Worm (Caenorhabditis elegans) whole organism, early embryonic: ENCODE measurements around the gene lsy-12.

Experiments used
- B0310.2 ChIP-seq: sonication (generic microtip); optimal IDR thresholded peaks from 2 replicates; lab custom pipeline; 2016; ENCODE audit warnings: mild to moderate bottlenecking, missing genetic modification characterization, missing compliant biosample characterization
- F13C5.2 ChIP-seq: sonication (generic microtip); optimal IDR thresholded peaks from 2 replicates; lab custom pipeline; 2017; ENCODE audit warnings: mild to moderate bottlenecking, missing genetic modification characterization, inconsistent platforms, missing compliant biosample characterization
- aly-1 ChIP-seq: sonication (generic microtip); optimal IDR thresholded peaks from 2 replicates; lab custom pipeline; 2016; ENCODE audit warnings: missing genetic modification characterization, missing compliant biosample characterization
- ama-1 ChIP-seq: fragments of 150-350 bp; optimal IDR thresholded peaks from 2 replicates; lab custom pipeline; 2014
- ceh-13 ChIP-seq: fragments of 200-800 bp; sonication (Bioruptor generic); optimal IDR thresholded peaks from 2 replicates; lab custom pipeline; 2018; ENCODE audit warnings: mild to moderate bottlenecking, missing genetic modification characterization, missing compliant biosample characterization
- ceh-36 ChIP-seq: sonication (generic microtip); optimal IDR thresholded peaks from 2 replicates; lab custom pipeline; 2016; ENCODE audit warnings: missing genetic modification characterization, inconsistent platforms, missing compliant biosample characterization
- ets-7 ChIP-seq: sonication (generic microtip); optimal IDR thresholded peaks from 2 replicates; lab custom pipeline; 2016; ENCODE audit warnings: missing genotype, missing genetic modification characterization, missing compliant biosample characterization
- flt-1 ChIP-seq: fragments of 200-800 bp; sonication (Bioruptor generic); IDR thresholded peaks from 2 replicates; pipeline ENCODE4 v1.3.6; 2022; ENCODE audit warnings: missing genetic modification characterization, missing compliant biosample characterization
- hmbx-1 ChIP-seq: sonication (generic microtip); optimal IDR thresholded peaks from 2 replicates; lab custom pipeline; 2016; ENCODE audit warnings: mild to moderate bottlenecking, missing genetic modification characterization, missing compliant biosample characterization
- hmg-4 ChIP-seq: fragments of 200-800 bp; sonication (Bioruptor generic); optimal IDR thresholded peaks from 2 replicates; lab custom pipeline; 2018; ENCODE audit warnings: mild to moderate bottlenecking, missing genetic modification characterization, missing compliant biosample characterization
- hnd-1 ChIP-seq: sonication (generic microtip); optimal IDR thresholded peaks from 2 replicates; lab custom pipeline; 2016; ENCODE audit warnings: missing genetic modification characterization, missing compliant biosample characterization
- pes-1 ChIP-seq: fragments of 200-800 bp; sonication (Bioruptor generic); IDR thresholded peaks from 2 replicates; pipeline ENCODE4 v1.3.6; 2022; ENCODE audit warnings: missing genetic modification reagents, missing genetic modification characterization, missing compliant biosample characterization
- scrt-1 ChIP-seq: fragments of 200-800 bp; sonication (Bioruptor generic); IDR thresholded peaks from 2 replicates; pipeline ENCODE4 v1.3.6; 2022; ENCODE audit warnings: missing genetic modification characterization, missing compliant biosample characterization
- sea-1 ChIP-seq: fragments of 200-800 bp; sonication (Bioruptor generic); conservative IDR thresholded peaks from 2 replicates; pipeline ENCODE4 v1.3.6; 2022; ENCODE audit warnings: missing genetic modification characterization, missing compliant biosample characterization
- tbx-11 ChIP-seq: fragments of 200-800 bp; sonication (Bioruptor generic); IDR thresholded peaks from 2 replicates; pipeline ENCODE4 v1.3.6; 2022; ENCODE audit warnings: missing genetic modification characterization, missing compliant biosample characterization
- tbx-37 ChIP-seq: fragments of 200-800 bp; sonication (Bioruptor generic); conservative IDR thresholded peaks from 2 replicates; pipeline ENCODE4 v1.3.6; 2022; ENCODE audit warnings: missing genetic modification reagents, missing genetic modification characterization, missing compliant biosample characterization
- tra-4 ChIP-seq: sonication (generic microtip); optimal IDR thresholded peaks from 2 replicates; lab custom pipeline; 2017; ENCODE audit warnings: missing genetic modification characterization, missing compliant biosample characterization

lsy-12 gene

DNA sequence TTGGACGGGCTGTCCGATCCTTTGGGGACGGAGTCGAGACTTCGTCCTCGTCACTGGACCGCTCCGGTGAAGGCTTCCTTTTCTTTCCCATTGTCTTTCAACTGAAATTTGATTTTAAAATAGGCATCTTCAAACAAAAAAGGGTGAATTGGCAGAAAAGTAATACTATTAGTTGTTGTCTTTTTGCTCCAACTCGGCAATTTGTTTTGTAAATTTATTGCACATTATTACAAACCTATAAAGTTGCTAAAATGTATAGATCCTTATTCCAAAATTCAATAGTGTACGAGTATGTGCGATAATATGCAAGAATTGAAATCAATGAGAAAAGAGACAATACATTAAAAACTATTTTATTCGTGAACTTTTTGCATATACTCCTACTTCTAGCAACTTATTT lies at the start of gene lsy-12:
TSS of gene lsy-12 (minus strand) at position 101 of the 400 bp plus-strand sequence.
- TF ChIP-seq ceh-36 (tag; lab: Kevin White, UChicago) (no peak), ama-1 (lab: Kevin White, UChicago) (no peak), flt-1 (GFP tag; lab: Robert Waterston, UW) (no peak), hmg-4 (GFP tag; lab: Kevin White, UChicago) (no peak), aly-1 (tag; lab: Kevin White, UChicago) (no peak), pes-1 (GFP tag; lab: Robert Waterston, UW) (no peak), F13C5.2 (no peak), tbx-11 (no peak), ets-7 (no peak), tbx-37 (GFP tag; lab: Robert Waterston, UW) (no peak)

DNA sequence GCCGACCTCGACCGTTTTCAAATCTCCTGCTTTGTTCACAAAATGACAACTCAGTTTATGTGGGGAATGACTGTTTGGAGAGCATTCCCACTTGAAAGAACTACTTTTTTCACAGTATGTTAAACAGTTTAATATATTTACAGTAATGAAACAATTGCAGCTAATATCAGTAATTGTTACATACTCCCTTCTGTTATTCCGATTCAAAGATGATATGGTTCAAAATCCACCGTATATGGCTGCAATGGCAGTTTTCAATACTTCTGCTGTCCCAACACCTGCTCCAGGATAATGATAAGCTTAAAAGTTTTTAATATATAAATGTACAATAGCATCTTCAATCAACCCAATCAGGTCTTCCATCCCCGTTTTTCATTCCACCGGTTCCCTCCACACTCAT lies 47.4 kb upstream of the lsy-12 start:
- no peak for TF ChIP-seq aly-1 (tag; lab: Kevin White, UChicago)
- no peak for TF ChIP-seq B0310.2 (tag; lab: Kevin White, UChicago)
- TF ChIP-seq ets-7: no peak
- no peak for TF ChIP-seq tbx-11
- no peak for TF ChIP-seq hnd-1 (tag; lab: Kevin White, UChicago)
- TF ChIP-seq ama-1 (lab: Kevin White, UChicago): no peak
- TF ChIP-seq ceh-36 (tag; lab: Kevin White, UChicago): no peak
- TF ChIP-seq hmg-4 (GFP tag; lab: Kevin White, UChicago): no peak
- no peak for TF ChIP-seq tra-4 (tag; lab: Kevin White, UChicago)
- TF ChIP-seq scrt-1: no peak
- TF ChIP-seq flt-1 (GFP tag; lab: Robert Waterston, UW): no peak
- TF ChIP-seq tbx-37 (GFP tag; lab: Robert Waterston, UW): no peak
- no peak for TF ChIP-seq hmbx-1

DNA sequence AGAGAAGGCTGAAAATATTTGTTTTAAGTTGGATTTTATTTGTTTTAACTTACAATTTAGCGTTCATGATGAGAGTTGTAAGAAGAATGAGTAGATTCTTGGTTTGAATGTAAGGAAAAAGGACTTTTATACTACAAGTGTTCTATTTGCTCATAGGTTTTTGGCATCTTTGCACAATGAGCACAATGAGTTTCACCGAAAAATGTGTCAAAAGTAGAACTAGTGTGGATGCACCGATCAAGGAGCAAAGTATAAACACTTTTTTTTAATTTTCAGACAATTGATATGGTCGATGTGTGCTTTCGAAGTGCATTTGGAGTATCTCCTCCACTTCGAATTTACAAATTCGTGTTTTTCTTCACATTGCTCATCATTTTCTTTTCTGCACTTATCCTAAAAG lies 46.4 kb upstream of the lsy-12 start, which contains the start of gene fipr-11:
TSS of gene fipr-11 (minus strand) at position 101 of the 400 bp plus-strand sequence.
- TF ChIP-seq ceh-36 (tag; lab: Kevin White, UChicago) (no peak), pes-1 (GFP tag; lab: Robert Waterston, UW) (no peak), ets-7 (no peak), tra-4 (tag; lab: Kevin White, UChicago) (no peak), B0310.2 (tag; lab: Kevin White, UChicago) (no peak), hmg-4 (GFP tag; lab: Kevin White, UChicago) (no peak), scrt-1 (no peak), hnd-1 (tag; lab: Kevin White, UChicago) (no peak), F13C5.2 (no peak), ceh-13 (GFP tag; lab: Kevin White, UChicago) (no peak), sea-1 (GFP tag; lab: Robert Waterston, UW) (no peak), ama-1 (lab: Kevin White, UChicago) (no peak), tbx-11 (no peak)

- TF ChIP-seq aly-1 (tag; lab: Kevin White, UChicago): no peak
- TF ChIP-seq tbx-11: no peak
- no peak for TF ChIP-seq ama-1 (lab: Kevin White, UChicago)
- TF ChIP-seq ets-7: no peak
- no peak for TF ChIP-seq scrt-1
- TF ChIP-seq F13C5.2: no peak
- no peak for TF ChIP-seq tbx-37 (GFP tag; lab: Robert Waterston, UW)
- TF ChIP-seq hmbx-1: no peak
These were observed 41.4 kb upstream of the lsy-12 start for ce11 chrV:9901119-9901518.

ce11 chrV:9899278-9899677 lies 39.5 kb upstream of the lsy-12 start, which contains the start of gene egl-47:
Gene egl-47 (plus strand): TSS chrV:9899578.
- no peak for TF ChIP-seq tbx-37 (GFP tag; lab: Robert Waterston, UW)
- no peak for TF ChIP-seq pes-1 (GFP tag; lab: Robert Waterston, UW)
- TF ChIP-seq hmbx-1: no peak
- TF ChIP-seq ama-1 (lab: Kevin White, UChicago): no peak
- TF ChIP-seq tbx-11: no peak
- TF ChIP-seq B0310.2 (tag; lab: Kevin White, UChicago): no peak
- no peak for TF ChIP-seq aly-1 (tag; lab: Kevin White, UChicago)
- TF ChIP-seq flt-1 (GFP tag; lab: Robert Waterston, UW): no peak
- TF ChIP-seq hnd-1 (tag; lab: Kevin White, UChicago): no peak
- no peak for TF ChIP-seq ceh-13 (GFP tag; lab: Kevin White, UChicago)
- no peak for TF ChIP-seq ets-7
- no peak for TF ChIP-seq tra-4 (tag; lab: Kevin White, UChicago)
- TF ChIP-seq hmg-4 (GFP tag; lab: Kevin White, UChicago): no peak
- TF ChIP-seq ceh-36 (tag; lab: Kevin White, UChicago): no peak
- no peak for TF ChIP-seq scrt-1
- no peak for TF ChIP-seq sea-1 (GFP tag; lab: Robert Waterston, UW)
- TF ChIP-seq F13C5.2: no peak

DNA sequence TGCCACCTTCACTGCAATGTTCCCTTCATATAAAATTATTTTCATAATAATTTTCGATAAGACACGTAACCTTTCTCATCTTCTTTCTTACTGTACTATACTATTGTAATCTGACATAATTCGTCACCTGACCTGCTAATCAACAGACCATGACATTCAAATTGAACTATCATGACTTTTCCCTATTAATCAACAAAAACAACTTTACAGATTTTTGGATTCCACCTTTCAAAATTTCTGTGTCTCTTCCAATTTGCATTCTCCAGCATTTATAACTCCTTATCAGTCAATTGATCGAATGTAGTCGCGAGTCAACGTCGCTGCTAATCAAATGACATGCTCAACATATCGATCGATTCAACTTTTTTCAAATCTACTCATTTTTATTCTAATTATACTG lies 29.9 kb upstream of the lsy-12 start, which contains the start of gene fshr-1:
TSS of gene fshr-1 (plus strand) at position 209 of the 400 bp plus-strand sequence.
- TF ChIP-seq pes-1 (GFP tag; lab: Robert Waterston, UW) (no peak), ceh-13 (GFP tag; lab: Kevin White, UChicago) (no peak), hmbx-1 (no peak), tbx-37 (GFP tag; lab: Robert Waterston, UW) (no peak)

DNA sequence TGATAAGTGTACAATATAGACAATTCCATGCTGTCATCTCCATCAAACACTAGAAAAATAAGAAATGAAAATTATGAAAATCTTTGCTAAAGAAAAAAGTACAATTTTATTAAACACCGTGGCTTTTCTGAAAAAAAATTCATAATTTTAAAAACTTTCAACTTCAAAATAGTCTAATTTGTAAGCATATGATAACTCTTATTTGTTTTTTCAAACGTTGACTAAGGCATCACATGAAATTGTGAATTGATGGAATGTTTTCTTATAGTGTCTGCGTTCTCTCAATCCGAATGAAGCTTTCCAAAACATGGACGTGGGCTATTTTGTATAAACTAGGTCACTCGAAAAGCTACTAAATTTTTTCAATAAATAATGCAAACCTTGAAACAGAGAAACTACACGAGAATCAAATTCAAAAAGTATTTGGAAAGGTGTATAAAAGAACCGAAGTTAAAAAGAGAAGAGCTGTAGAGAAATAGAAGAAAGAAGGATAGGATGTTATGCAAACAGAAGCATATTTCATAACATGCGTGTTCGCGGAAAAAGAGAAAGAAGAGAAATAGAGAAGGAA lies 26.2 kb upstream of the lsy-12 start, which contains the start of gene clp-9:
TSS of gene clp-9 (minus strand) at position 51 of the 571 bp plus-strand sequence.
- no peak for TF ChIP-seq hmg-4 (GFP tag; lab: Kevin White, UChicago)
- TF ChIP-seq B0310.2 (tag; lab: Kevin White, UChicago): no peak
- TF ChIP-seq tra-4 (tag; lab: Kevin White, UChicago): no peak
- TF ChIP-seq hnd-1 (tag; lab: Kevin White, UChicago): no peak
- no peak for TF ChIP-seq pes-1 (GFP tag; lab: Robert Waterston, UW)
- TF ChIP-seq tbx-11: no peak
- no peak for TF ChIP-seq hmbx-1
- TF ChIP-seq aly-1 (tag; lab: Kevin White, UChicago): no peak
- no peak for TF ChIP-seq ceh-13 (GFP tag; lab: Kevin White, UChicago)
- no peak for TF ChIP-seq flt-1 (GFP tag; lab: Robert Waterston, UW)
- TF ChIP-seq scrt-1: no peak
- TF ChIP-seq tbx-37 (GFP tag; lab: Robert Waterston, UW): no peak
- no peak for TF ChIP-seq sea-1 (GFP tag; lab: Robert Waterston, UW)
- no peak for TF ChIP-seq ceh-36 (tag; lab: Kevin White, UChicago)
- TF ChIP-seq F13C5.2: no peak
- no peak for TF ChIP-seq ama-1 (lab: Kevin White, UChicago)
- TF ChIP-seq ets-7: no peak
